Worm (Caenorhabditis elegans): Measurements from ENCODE around the gene R10E4.11.

Gene R10E4.11

DNA sequence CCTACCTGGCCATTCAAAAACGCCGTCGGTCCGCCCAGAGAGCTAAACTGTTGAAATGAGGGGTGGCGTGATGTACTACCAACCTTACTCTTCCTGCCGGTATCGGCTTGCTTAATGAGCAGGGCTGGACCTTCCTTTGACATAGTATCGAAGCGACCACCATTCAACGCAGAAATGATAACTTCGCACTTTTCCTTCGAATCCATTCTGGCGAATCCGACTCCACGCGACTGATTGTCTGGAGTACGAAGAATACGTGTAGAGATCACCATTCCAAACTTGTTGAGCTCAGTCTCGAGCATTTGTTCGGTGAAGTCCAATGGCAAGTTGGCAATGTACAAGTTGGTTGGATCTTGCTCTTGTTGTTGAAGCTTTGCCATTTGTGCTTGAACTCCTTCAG, 22.6 kb downstream of the R10E4.11 start:
- no peak for TF ChIP-seq ref-1 (GFP tag; conservative IDR thresholded peaks at IDR 0.05)
- 0 out of 2 replicates have a peak, but pooled peaks have one; percentile 45 for TF ChIP-seq flt-1 (GFP tag; IDR thresholded peaks at IDR 0.05)

DNA sequence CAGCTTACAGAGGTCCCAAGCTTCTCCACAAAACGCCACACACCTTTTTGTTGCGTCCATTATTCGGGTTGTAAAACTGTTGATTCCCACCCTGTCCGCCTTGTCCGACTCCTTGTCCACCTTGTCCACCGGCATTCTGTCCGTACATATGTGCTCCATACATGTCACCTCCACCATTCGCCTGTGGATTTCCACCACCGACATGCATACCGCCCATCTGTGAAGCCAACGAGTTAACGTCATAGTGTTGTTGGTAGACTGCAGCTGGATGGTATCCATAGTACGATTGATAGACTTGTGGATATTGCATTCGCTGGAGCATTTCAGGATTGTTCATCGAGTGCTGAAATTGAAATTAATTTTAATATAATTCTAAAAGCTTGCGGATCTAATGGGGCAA, 23.1 kb downstream of the R10E4.11 start:
- no peak for TF ChIP-seq ztf-29 (GFP tag; IDR thresholded peaks at IDR 0.05)
- TF ChIP-seq ref-1 (GFP tag; conservative IDR thresholded peaks at IDR 0.05): no peak
- no peak for TF ChIP-seq ztf-23 (GFP tag; IDR thresholded peaks at IDR 0.05)
- TF ChIP-seq flt-1 (GFP tag; IDR thresholded peaks at IDR 0.05): no peak
- TF ChIP-seq T22C8.4 (GFP tag; IDR thresholded peaks at IDR 0.05): no peak
- no peak for TF ChIP-seq med-1 (GFP tag; optimal IDR thresholded peaks at IDR 0.05; ENCODE audit: insufficient read depth)
- TF ChIP-seq cog-1 (tag; optimal IDR thresholded peaks at IDR 0.05): no peak
- TF ChIP-seq tab-1 (GFP tag; IDR thresholded peaks at IDR 0.05): no peak
- no peak for TF ChIP-seq klf-2 (GFP tag; conservative IDR thresholded peaks at IDR 0.05)

DNA sequence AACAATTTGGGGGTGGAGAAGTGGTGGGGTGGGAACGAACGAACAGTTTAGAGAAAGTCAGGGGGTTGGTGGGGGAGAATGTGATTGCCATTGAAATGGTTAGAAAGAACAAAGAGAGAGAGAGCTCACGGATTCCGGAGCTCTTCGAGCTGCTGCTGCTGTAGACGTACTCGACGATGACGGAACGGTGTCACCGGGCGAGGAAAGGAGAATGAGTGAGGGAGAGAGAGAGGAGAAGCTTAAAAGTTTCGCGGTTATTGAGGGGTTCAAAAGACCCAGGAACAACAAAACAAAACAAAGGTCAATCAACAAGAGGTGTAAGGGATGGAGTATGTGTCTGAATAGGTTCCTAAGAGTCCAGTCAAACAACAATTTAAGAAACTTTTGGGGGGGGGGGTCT, 24.6 kb downstream of the R10E4.11 start:
- no peak; the same call in 1 of the 2 replicates for TF ChIP-seq flt-1 (GFP tag; IDR thresholded peaks at IDR 0.05)
- no peak for TF ChIP-seq T22C8.4 (GFP tag; IDR thresholded peaks at IDR 0.05)
- TF ChIP-seq tab-1 (GFP tag; IDR thresholded peaks at IDR 0.05): no peak
- TF ChIP-seq ztf-29 (GFP tag; IDR thresholded peaks at IDR 0.05): no peak
- no peak for TF ChIP-seq ztf-23 (GFP tag; IDR thresholded peaks at IDR 0.05)
- no peak for TF ChIP-seq cog-1 (tag; optimal IDR thresholded peaks at IDR 0.05)
- TF ChIP-seq med-1 (GFP tag; optimal IDR thresholded peaks at IDR 0.05; ENCODE audit: insufficient read depth): no peak
- TF ChIP-seq klf-2 (GFP tag; conservative IDR thresholded peaks at IDR 0.05): no peak
- TF ChIP-seq ref-1 (GFP tag; conservative IDR thresholded peaks at IDR 0.05): no peak

DNA sequence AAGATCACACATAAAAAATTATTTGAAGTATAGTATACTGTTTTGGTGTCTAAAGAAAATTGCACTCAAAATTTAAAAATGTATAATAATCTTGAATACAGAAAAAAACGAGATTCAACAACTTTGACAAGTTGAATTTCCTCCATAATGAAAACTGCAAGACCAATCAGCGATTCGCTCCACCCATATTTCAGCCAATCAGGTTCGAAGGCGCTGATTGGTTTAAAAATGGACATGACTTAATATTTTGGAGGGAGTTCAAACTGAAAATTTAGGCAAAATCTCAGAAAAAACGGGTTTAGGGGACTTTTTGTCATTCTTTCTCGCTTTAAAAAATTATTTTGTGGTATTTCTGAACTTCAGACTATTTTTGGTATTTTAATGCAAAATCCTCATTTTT, 25.1 kb downstream of the R10E4.11 start:
- peak; percentile 9; the same call in 1 of the 2 replicates for TF ChIP-seq flt-1 (GFP tag; IDR thresholded peaks at IDR 0.05)
- no peak for TF ChIP-seq ztf-29 (GFP tag; IDR thresholded peaks at IDR 0.05)

DNA sequence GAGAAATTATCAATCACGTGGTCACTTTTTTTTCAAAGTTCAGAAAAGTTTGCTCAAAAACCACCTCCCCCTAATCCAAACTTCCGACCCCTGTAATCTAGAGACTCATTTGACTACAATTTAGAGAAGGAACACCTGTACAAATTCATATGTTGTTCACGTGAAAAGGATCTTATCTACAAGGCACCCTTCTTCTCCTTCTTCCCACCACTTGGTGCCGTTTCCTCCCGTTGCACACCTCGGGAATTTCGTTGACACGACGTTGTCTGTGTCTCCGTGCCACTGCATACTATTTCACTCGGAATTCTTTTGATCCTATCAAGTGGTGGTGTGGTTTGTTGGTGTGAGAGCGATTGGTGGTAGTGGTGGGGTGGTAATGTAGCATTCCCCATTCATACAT, 26.3 kb downstream of the R10E4.11 start:
- TF ChIP-seq cog-1 (tag; optimal IDR thresholded peaks at IDR 0.05) (no peak), med-1 (GFP tag; optimal IDR thresholded peaks at IDR 0.05; ENCODE audit: insufficient read depth) (no peak), ref-1 (GFP tag; conservative IDR thresholded peaks at IDR 0.05) (no peak), flt-1 (GFP tag; IDR thresholded peaks at IDR 0.05) (no peak), ztf-29 (GFP tag; IDR thresholded peaks at IDR 0.05) (no peak), T22C8.4 (GFP tag; IDR thresholded peaks at IDR 0.05) (no peak), klf-2 (GFP tag; conservative IDR thresholded peaks at IDR 0.05) (no peak), tab-1 (GFP tag; IDR thresholded peaks at IDR 0.05) (no peak)

DNA sequence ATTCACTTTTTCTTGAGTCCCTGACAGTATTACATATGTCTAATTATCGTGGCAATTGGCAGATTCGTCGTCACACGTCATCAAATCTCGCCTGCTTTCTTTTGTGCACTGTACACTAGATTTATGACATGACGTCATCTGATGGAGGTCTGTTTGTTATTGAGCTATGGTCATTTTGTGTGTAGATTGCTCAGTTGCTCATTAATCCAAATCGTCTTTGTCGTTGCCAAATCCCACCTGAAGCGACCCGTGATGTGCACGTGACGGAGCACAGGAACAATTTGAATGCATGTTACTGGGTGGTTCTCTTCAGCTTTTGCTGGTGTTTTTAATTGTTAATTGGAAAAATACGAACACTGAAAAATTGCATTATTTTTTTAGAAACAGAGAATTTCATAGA, 28.0 kb downstream of the R10E4.11 start:
- no peak for TF ChIP-seq flt-1 (GFP tag; IDR thresholded peaks at IDR 0.05)
- no peak for TF ChIP-seq cog-1 (tag; optimal IDR thresholded peaks at IDR 0.05)
- no peak for TF ChIP-seq ztf-29 (GFP tag; IDR thresholded peaks at IDR 0.05)
- TF ChIP-seq klf-2 (GFP tag; conservative IDR thresholded peaks at IDR 0.05): no peak
- TF ChIP-seq ztf-23 (GFP tag; IDR thresholded peaks at IDR 0.05): no peak
- TF ChIP-seq tab-1 (GFP tag; IDR thresholded peaks at IDR 0.05): no peak
- TF ChIP-seq med-1 (GFP tag; optimal IDR thresholded peaks at IDR 0.05; ENCODE audit: insufficient read depth): no peak
- TF ChIP-seq T22C8.4 (GFP tag; IDR thresholded peaks at IDR 0.05): no peak
- TF ChIP-seq ref-1 (GFP tag; conservative IDR thresholded peaks at IDR 0.05): no peak

DNA sequence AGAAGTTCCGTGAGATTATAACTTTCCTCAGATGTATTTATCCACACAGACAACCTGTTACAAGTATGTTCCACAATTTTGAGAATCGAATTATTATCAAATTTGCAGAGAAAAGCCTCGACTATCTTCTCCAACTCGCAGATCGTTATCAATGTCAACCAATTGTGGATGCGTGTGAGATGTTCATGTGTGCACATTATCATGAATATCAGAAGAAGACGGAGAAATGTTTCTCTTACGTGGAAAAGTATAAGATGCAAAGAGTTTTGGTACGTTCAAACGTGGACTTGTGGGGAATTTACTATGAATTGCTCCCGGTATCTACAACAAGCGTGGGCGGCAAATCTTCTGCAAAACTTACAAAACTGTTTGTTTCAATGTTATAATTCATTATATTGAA, 29.8 kb downstream of the R10E4.11 start:
- TF ChIP-seq ztf-29 (GFP tag; IDR thresholded peaks at IDR 0.05) (no peak), med-1 (GFP tag; optimal IDR thresholded peaks at IDR 0.05; ENCODE audit: insufficient read depth) (no peak), ref-1 (GFP tag; conservative IDR thresholded peaks at IDR 0.05) (no peak), flt-1 (GFP tag; IDR thresholded peaks at IDR 0.05) (no peak), klf-2 (GFP tag; conservative IDR thresholded peaks at IDR 0.05) (no peak), T22C8.4 (GFP tag; IDR thresholded peaks at IDR 0.05) (no peak), cog-1 (tag; optimal IDR thresholded peaks at IDR 0.05) (no peak), ztf-23 (GFP tag; IDR thresholded peaks at IDR 0.05) (no peak), tab-1 (GFP tag; IDR thresholded peaks at IDR 0.05) (no peak)

DNA sequence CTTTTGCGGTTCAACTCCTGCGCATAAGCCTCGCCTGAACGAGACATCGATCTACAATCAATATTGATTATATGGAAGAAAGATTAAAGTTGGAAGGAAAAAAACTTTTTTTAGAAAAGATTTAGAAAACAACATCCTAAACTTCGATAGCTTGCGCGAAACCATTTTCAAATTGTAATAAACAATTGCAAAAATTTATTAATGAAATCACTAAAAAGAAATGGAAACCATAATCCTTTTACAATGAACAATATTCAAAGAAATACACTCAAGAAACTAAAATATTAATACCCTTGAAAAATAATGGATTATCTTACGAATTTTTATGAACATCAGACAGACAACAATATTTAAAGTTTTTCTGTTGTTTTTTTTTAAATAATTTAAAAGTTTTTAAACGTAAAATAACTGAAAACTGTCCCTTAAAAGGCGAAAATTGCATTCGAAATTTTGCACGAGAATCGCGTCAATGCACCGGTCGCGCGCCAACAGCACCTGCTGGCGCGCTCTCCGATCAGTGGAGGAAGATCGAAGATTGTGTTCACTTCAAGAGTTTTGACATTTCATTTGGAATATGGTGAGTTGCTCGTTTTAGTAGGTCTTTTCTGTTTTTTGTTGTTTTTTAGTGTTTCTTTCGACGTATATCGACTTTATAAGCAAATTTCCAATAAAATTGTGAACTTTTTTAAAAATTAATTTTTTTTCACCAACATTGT, 31.5 kb downstream of the R10E4.11 start, which contains the start of the genes sftb-1 and R10E4.1:
Gene sftb-1, minus strand, starts transcription at position 51 of the 716 bp plus-strand sequence.
Gene R10E4.1, plus strand, starts transcription at position 524 of the 716 bp plus-strand sequence.
- TF ChIP-seq ztf-23 (GFP tag; IDR thresholded peaks at IDR 0.05) (peak; percentile 17; the same call in 1 of the 2 replicates), flt-1 (GFP tag; IDR thresholded peaks at IDR 0.05) (no peak), T22C8.4 (GFP tag; IDR thresholded peaks at IDR 0.05) (no peak)

DNA sequence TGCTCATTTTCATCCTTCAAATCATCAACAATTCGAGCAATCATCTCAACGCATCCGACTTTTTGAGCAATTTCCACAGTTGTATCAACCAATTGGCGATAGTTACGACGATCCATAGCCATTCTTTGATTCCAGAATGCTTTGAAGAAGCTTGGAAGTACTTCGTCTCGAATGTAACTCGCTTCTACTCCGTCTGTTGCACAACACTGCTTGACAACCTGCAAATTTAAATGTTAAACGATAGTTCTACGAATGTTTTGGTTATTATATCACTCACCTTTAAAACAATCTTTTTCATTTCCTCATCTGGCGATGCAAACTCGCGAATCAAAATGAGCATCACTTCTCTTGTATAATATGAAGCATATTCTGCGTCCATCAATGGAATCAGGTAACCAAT, 34.9 kb downstream of the R10E4.11 start:
- TF ChIP-seq T22C8.4 (GFP tag; IDR thresholded peaks at IDR 0.05): no peak
- no peak for TF ChIP-seq med-1 (GFP tag; optimal IDR thresholded peaks at IDR 0.05; ENCODE audit: insufficient read depth)

DNA sequence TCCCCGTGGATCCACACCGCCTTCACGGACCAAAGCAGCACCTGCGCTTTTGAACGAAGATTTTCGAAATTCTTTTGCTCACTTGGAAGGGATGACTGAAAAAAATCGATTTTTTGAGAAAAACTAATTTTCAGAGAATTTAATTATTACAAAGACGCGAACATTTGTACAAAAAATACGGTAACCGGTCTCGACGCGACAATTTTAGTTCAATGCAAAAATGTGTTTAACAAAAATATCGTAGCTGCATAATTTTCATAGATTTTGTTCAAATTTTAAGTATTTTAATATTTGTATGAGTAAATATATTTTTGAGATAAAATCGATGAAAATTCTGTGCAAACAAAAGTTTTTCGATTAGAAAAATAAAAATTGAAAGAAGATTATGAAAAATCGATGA, 37.8 kb downstream of the R10E4.11 start, which contains the start of gene T08A11.1:
Gene T08A11.1, minus strand, starts transcription at position 101 of the 400 bp plus-strand sequence.
- no peak for TF ChIP-seq ztf-29 (GFP tag; IDR thresholded peaks at IDR 0.05)
- TF ChIP-seq flt-1 (GFP tag; IDR thresholded peaks at IDR 0.05): no peak
- TF ChIP-seq klf-2 (GFP tag; conservative IDR thresholded peaks at IDR 0.05): no peak
- no peak for TF ChIP-seq T22C8.4 (GFP tag; IDR thresholded peaks at IDR 0.05)
- no peak for TF ChIP-seq ref-1 (GFP tag; conservative IDR thresholded peaks at IDR 0.05)
- no peak for TF ChIP-seq ztf-23 (GFP tag; IDR thresholded peaks at IDR 0.05)
- no peak for TF ChIP-seq med-1 (GFP tag; optimal IDR thresholded peaks at IDR 0.05; ENCODE audit: insufficient read depth)
- no peak for TF ChIP-seq tab-1 (GFP tag; IDR thresholded peaks at IDR 0.05)
- TF ChIP-seq cog-1 (tag; optimal IDR thresholded peaks at IDR 0.05): no peak
